Worm (Caenorhabditis elegans) whole organism, young adult: ENCODE results near the gene F16H6.7.

Experiments
- B0261.1 ChIP-seq: sonication (generic microtip); optimal IDR thresholded peaks from 2 replicates; lab custom pipeline; 2016; ENCODE audit warnings: mild to moderate bottlenecking, missing genetic modification characterization, moderate library complexity, missing compliant biosample characterization
- B0336.3 ChIP-seq: fragments of 200-800 bp; sonication (Bioruptor generic); IDR thresholded peaks from 2 replicates; pipeline ENCODE4 v1.3.6; 2022; ENCODE audit warnings: missing genetic modification characterization, missing compliant biosample characterization
- F10E7.11 ChIP-seq: sonication (generic microtip); optimal IDR thresholded peaks from 2 replicates; lab custom pipeline; 2017; ENCODE audit warnings: mild to moderate bottlenecking, missing genetic modification characterization, moderate library complexity, missing compliant biosample characterization
- F33H1.4 ChIP-seq: fragments of 200-800 bp; sonication (Bioruptor generic); IDR thresholded peaks from 2 replicates; pipeline ENCODE4 v1.3.6; 2022; ENCODE audit warnings: missing genetic modification reagents, missing genetic modification characterization, missing compliant biosample characterization
- F39B2.1 ChIP-seq: fragments of 200-800 bp; sonication (Bioruptor generic); IDR thresholded peaks from 2 replicates; pipeline ENCODE4 v1.3.6; 2022; ENCODE audit warnings: missing genetic modification reagents, missing genetic modification characterization, missing compliant biosample characterization
- F52B5.7 ChIP-seq: sonication (generic microtip); optimal IDR thresholded peaks from 2 replicates; lab custom pipeline; 2016; ENCODE audit warnings: mild to moderate bottlenecking, missing genetic modification characterization, missing compliant biosample characterization
- F55B11.4 ChIP-seq: sonication (generic microtip); optimal IDR thresholded peaks from 2 replicates; lab custom pipeline; 2016; ENCODE audit warnings: missing compliant biosample characterization, missing genetic modification characterization, borderline replicate concordance; ENCODE audit not compliant: insufficient read depth
- K11D2.4 ChIP-seq: fragments of 200-800 bp; sonication (Bioruptor generic); IDR thresholded peaks from 2 replicates; pipeline ENCODE4 v1.3.6; 2022; ENCODE audit warnings: missing genetic modification reagents, missing genetic modification characterization, missing compliant biosample characterization
- K12H6.12 ChIP-seq: fragments of 200-800 bp; sonication (Bioruptor generic); optimal IDR thresholded peaks from 2 replicates; lab custom pipeline; 2018; ENCODE audit warnings: mild to moderate bottlenecking, missing genetic modification characterization, missing compliant biosample characterization
- Y95B8A.8 ChIP-seq: fragments of 200-800 bp; sonication (Bioruptor generic); IDR thresholded peaks from 2 replicates; pipeline ENCODE4 v1.3.6; 2022; ENCODE audit warnings: missing genetic modification reagents, missing genetic modification characterization, missing compliant biosample characterization
- aptf-3 ChIP-seq: fragments of 200-800 bp; sonication (Bioruptor generic); IDR thresholded peaks from 2 replicates; pipeline ENCODE4 v1.3.6; 2022; ENCODE audit warnings: missing genetic modification characterization, missing compliant biosample characterization
- athp-1 ChIP-seq: sonication (generic microtip); optimal IDR thresholded peaks from 2 replicates; lab custom pipeline; 2017; ENCODE audit warnings: mild to moderate bottlenecking, missing genetic modification characterization, missing compliant biosample characterization
- attf-5 ChIP-seq: fragments of 200-800 bp; sonication (Bioruptor generic); optimal IDR thresholded peaks from 2 replicates; lab custom pipeline; 2018; ENCODE audit warnings: mild to moderate bottlenecking, missing genetic modification characterization, missing compliant biosample characterization
- ccch-3 ChIP-seq: fragments of 200-800 bp; sonication (Bioruptor generic); optimal IDR thresholded peaks from 2 replicates; lab custom pipeline; 2018; ENCODE audit warnings: mild to moderate bottlenecking, missing genetic modification characterization, missing compliant biosample characterization
- cebp-2 ChIP-seq: fragments of 200-800 bp; sonication (Bioruptor generic); IDR thresholded peaks from 2 replicates; pipeline ENCODE4 v1.3.6; 2022; ENCODE audit warnings: missing genetic modification characterization, missing compliant biosample characterization
- ceh-58 ChIP-seq: fragments of 200-800 bp; sonication (Bioruptor generic); IDR thresholded peaks from 2 replicates; pipeline ENCODE4 v1.3.6; 2022; ENCODE audit warnings: missing genetic modification characterization, missing compliant biosample characterization
- chd-7 ChIP-seq: sonication (generic microtip); optimal IDR thresholded peaks from 2 replicates; lab custom pipeline; 2016; ENCODE audit warnings: mild to moderate bottlenecking, missing genetic modification characterization, moderate library complexity, missing compliant biosample characterization
- dpff-1 ChIP-seq: sonication (generic microtip); optimal IDR thresholded peaks from 2 replicates; lab custom pipeline; 2017; ENCODE audit warnings: mild to moderate bottlenecking, missing genetic modification characterization, missing compliant biosample characterization
- efl-1 ChIP-seq: fragments of 150-350 bp; optimal IDR thresholded peaks from 2 replicates; lab custom pipeline; 2014; ENCODE audit warnings: missing biosample characterization, missing genetic modification reagents, missing genetic modification characterization
- egrh-3 ChIP-seq: fragments of 200-800 bp; sonication (Bioruptor generic); IDR thresholded peaks from 2 replicates; pipeline ENCODE4 v1.3.6; 2022; ENCODE audit warnings: missing genetic modification reagents, missing genetic modification characterization, missing compliant biosample characterization
- hlh-26 ChIP-seq: fragments of 200-800 bp; sonication (Bioruptor generic); conservative IDR thresholded peaks from 2 replicates; pipeline ENCODE4 v1.3.6; 2022; ENCODE audit warnings: missing genetic modification reagents, missing genetic modification characterization, missing compliant biosample characterization
- hmg-20 ChIP-seq: fragments of 200-800 bp; sonication (Bioruptor generic); IDR thresholded peaks from 2 replicates; pipeline ENCODE4 v1.3.6; 2022; ENCODE audit warnings: missing genetic modification reagents, missing genetic modification characterization, missing compliant biosample characterization
- let-526 ChIP-seq: fragments of 200-800 bp; sonication (Bioruptor generic); IDR thresholded peaks from 2 replicates; pipeline ENCODE4 v1.3.6; 2022; ENCODE audit warnings: missing genetic modification reagents, missing genetic modification characterization, missing compliant biosample characterization
- lin-54 ChIP-seq: fragments of 200-800 bp; sonication (Bioruptor generic); optimal IDR thresholded peaks from 2 replicates; lab custom pipeline; 2018; ENCODE audit warnings: mild to moderate bottlenecking, missing genetic modification characterization, missing compliant biosample characterization
- madf-10 ChIP-seq: sonication (generic microtip); optimal IDR thresholded peaks from 2 replicates; lab custom pipeline; 2016; ENCODE audit warnings: mild to moderate bottlenecking, missing genetic modification characterization, missing compliant biosample characterization
- madf-6 ChIP-seq: fragments of 200-800 bp; sonication (Bioruptor generic); IDR thresholded peaks from 2 replicates; pipeline ENCODE4 v1.3.6; 2022; ENCODE audit warnings: missing genetic modification reagents, missing genetic modification characterization, missing compliant biosample characterization
- mel-28 ChIP-seq: sonication (generic microtip); optimal IDR thresholded peaks from 2 replicates; lab custom pipeline; 2016; ENCODE audit warnings: borderline replicate concordance, mild to moderate bottlenecking, missing genetic modification characterization, missing compliant biosample characterization
- mes-4 ChIP-seq: sonication (generic microtip); optimal IDR thresholded peaks from 2 replicates; lab custom pipeline; 2016; ENCODE audit warnings: missing genotype, missing genetic modification characterization, missing compliant biosample characterization
- mxl-1 ChIP-seq: sonication (generic microtip); optimal IDR thresholded peaks from 2 replicates; lab custom pipeline; 2016; ENCODE audit warnings: missing genetic modification characterization, missing compliant biosample characterization
- nfya-1 ChIP-seq: sonication (generic microtip); optimal IDR thresholded peaks from 2 replicates; lab custom pipeline; 2017; ENCODE audit warnings: antibody characterized with exemption, missing compliant biosample characterization, missing genetic modification characterization, borderline replicate concordance; ENCODE audit not compliant: insufficient read depth
- nhr-27 ChIP-seq: fragments of 200-800 bp; sonication (Bioruptor generic); optimal IDR thresholded peaks from 2 replicates; lab custom pipeline; 2018; ENCODE audit warnings: mild to moderate bottlenecking, missing genetic modification characterization, moderate library complexity, missing compliant biosample characterization
- pbrm-1 ChIP-seq: fragments of 200-800 bp; sonication (Bioruptor generic); IDR thresholded peaks from 2 replicates; pipeline ENCODE4 v1.3.6; 2022; ENCODE audit warnings: missing genetic modification reagents, missing genetic modification characterization, missing compliant biosample characterization
- pha-4 ChIP-seq: fragments of 150-350 bp; sonication (generic microtip); optimal IDR thresholded peaks from 2 replicates; lab custom pipeline; 2014; ENCODE audit warnings: missing biosample characterization, missing genetic modification reagents, missing genetic modification characterization
- rcor-1 ChIP-seq: fragments of 200-800 bp; sonication (Bioruptor generic); IDR thresholded peaks from 2 replicates; pipeline ENCODE4 v1.3.6; 2022; ENCODE audit warnings: missing genetic modification reagents, missing genetic modification characterization, missing compliant biosample characterization
- rpc-1 ChIP-seq, 2 experiments: fragments of 150-350 bp in 1 of 2; sonication (generic microtip) in 1 of 2; optimal IDR thresholded peaks; 2 replicates each; lab custom pipeline; 2014 to 2018; ENCODE audit warnings: missing biosample characterization in 1 of 2, missing genetic modification characterization in 1 of 2, missing genetic modification reagents in 1 of 2, missing genotype in 1 of 2
- sea-2 ChIP-seq: fragments of 200-800 bp; sonication (Bioruptor generic); IDR thresholded peaks from 2 replicates; pipeline ENCODE4 v1.3.6; 2022; ENCODE audit warnings: missing genetic modification characterization, missing compliant biosample characterization
- somi-1 ChIP-seq: fragments of 200-800 bp; sonication (Bioruptor generic); optimal IDR thresholded peaks from 2 replicates; lab custom pipeline; 2018; ENCODE audit warnings: mild to moderate bottlenecking, missing genetic modification characterization, missing compliant biosample characterization
- sptf-2 ChIP-seq: fragments of 200-800 bp; sonication (Bioruptor generic); optimal IDR thresholded peaks from 2 replicates; lab custom pipeline; 2018; ENCODE audit warnings: mild to moderate bottlenecking, missing genetic modification characterization, missing compliant biosample characterization
- tbx-9 ChIP-seq: sonication (generic microtip); optimal IDR thresholded peaks from 2 replicates; lab custom pipeline; 2016; ENCODE audit warnings: borderline replicate concordance, missing genetic modification characterization, inconsistent platforms, missing compliant biosample characterization
- zfh-2 ChIP-seq: fragments of 200-800 bp; sonication (Bioruptor generic); conservative IDR thresholded peaks from 2 replicates; pipeline ENCODE4 v1.3.6; 2022; ENCODE audit warnings: missing genetic modification reagents, missing genetic modification characterization, missing compliant biosample characterization
- ztf-26 ChIP-seq: sonication (generic microtip); optimal IDR thresholded peaks from 2 replicates; lab custom pipeline; 2017; ENCODE audit warnings: missing genetic modification characterization, missing compliant biosample characterization

F16H6.7 gene

ce11 chrV:18198421-18198820 lies 10.6 kb downstream of the F16H6.7 start, which contains the start of gene F16H6.4:
F16H6.4 (plus strand) TSS chrV:18198721.
- no peak for TF ChIP-seq mxl-1
- TF ChIP-seq nfya-1 (tag; lab: Kevin White, UChicago): no peak
- no peak for TF ChIP-seq hlh-26 (GFP tag; lab: Robert Waterston, UW)
- no peak for TF ChIP-seq mes-4 (tag; lab: Kevin White, UChicago)
- no peak for TF ChIP-seq dpff-1
- no peak for TF ChIP-seq pbrm-1
- TF ChIP-seq zfh-2: no peak
- no peak for TF ChIP-seq K12H6.12 (tag; lab: Kevin White, UChicago)
- no peak for TF ChIP-seq let-526 (GFP tag; lab: Robert Waterston, UW)
- no peak for TF ChIP-seq attf-5
- no peak for TF ChIP-seq egrh-3 (GFP tag; lab: Robert Waterston, UW)
- TF ChIP-seq sea-2 (GFP tag; lab: Robert Waterston, UW): no peak
- no peak for TF ChIP-seq mel-28 (tag; lab: Kevin White, UChicago)
- no peak for TF ChIP-seq pha-4 (tag; lab: Kevin White, UChicago)
- no peak for TF ChIP-seq somi-1 (GFP tag; lab: Kevin White, UChicago)
- TF ChIP-seq B0261.1 (tag; lab: Kevin White, UChicago): no peak

ce11 chrV:18195006-18195405 lies 14.0 kb downstream of the F16H6.7 start, which contains the start of gene F16H6.3:
F16H6.3 (plus strand) TSS chrV:18195306.
- TF ChIP-seq F33H1.4 (GFP tag; lab: Robert Waterston, UW): no peak
- no peak for TF ChIP-seq hmg-20 (GFP tag; lab: Robert Waterston, UW)
- no peak for TF ChIP-seq efl-1 (GFP tag; lab: Kevin White, UChicago)
- TF ChIP-seq madf-10: no peak
- TF ChIP-seq mxl-1: no peak
- TF ChIP-seq F39B2.1 (GFP tag; lab: Robert Waterston, UW): no peak
- TF ChIP-seq F55B11.4 (tag; lab: Kevin White, UChicago): no peak
- no peak for TF ChIP-seq aptf-3 (GFP tag; lab: Robert Waterston, UW)
- no peak for TF ChIP-seq B0336.3 (GFP tag; lab: Robert Waterston, UW)
- TF ChIP-seq F10E7.11 (tag; lab: Kevin White, UChicago): no peak
- no peak for TF ChIP-seq Y95B8A.8 (GFP tag; lab: Robert Waterston, UW)
- no peak for TF ChIP-seq athp-1
- no peak for TF ChIP-seq lin-54
- no peak for TF ChIP-seq sptf-2 (GFP tag; lab: Kevin White, UChicago)
- TF ChIP-seq ccch-3 (GFP tag; lab: Kevin White, UChicago): no peak
- no peak for TF ChIP-seq cebp-2 (GFP tag; lab: Robert Waterston, UW)
- no peak for TF ChIP-seq ceh-58 (GFP tag; lab: Robert Waterston, UW)

- TF ChIP-seq aptf-3 (GFP tag; lab: Robert Waterston, UW) (no peak), rpc-1 (optimal IDR thresholded peaks at IDR 0.05; lab: Kevin White, UChicago) (no peak), rpc-1 (tag; optimal IDR thresholded peaks at IDR 0.05; lab: Kevin White, UChicago) (no peak), madf-6 (GFP tag; lab: Robert Waterston, UW) (no peak), Y95B8A.8 (GFP tag; lab: Robert Waterston, UW) (no peak), tbx-9 (tag; lab: Kevin White, UChicago) (no peak), sptf-2 (GFP tag; lab: Kevin White, UChicago) (no peak), ccch-3 (GFP tag; lab: Kevin White, UChicago) (no peak), B0336.3 (GFP tag; lab: Robert Waterston, UW) (no peak), B0261.1 (tag; lab: Kevin White, UChicago) (no peak), rcor-1 (GFP tag; lab: Robert Waterston, UW) (no peak), F52B5.7 (tag; lab: Kevin White, UChicago) (no peak), chd-7 (no peak), nhr-27 (tag; lab: Kevin White, UChicago) (no peak), K11D2.4 (no peak), ztf-26 (tag; lab: Kevin White, UChicago) (no peak)
These were observed 17.8 kb downstream of the F16H6.7 start, which contains the start of gene clec-42 for ce11 chrV:18191128-18191527. clec-42 (plus strand) TSS chrV:18191412.
